Fruit fly (Drosophila melanogaster): Measurements from ENCODE around the gene Brd.

The Brd gene

DNA sequence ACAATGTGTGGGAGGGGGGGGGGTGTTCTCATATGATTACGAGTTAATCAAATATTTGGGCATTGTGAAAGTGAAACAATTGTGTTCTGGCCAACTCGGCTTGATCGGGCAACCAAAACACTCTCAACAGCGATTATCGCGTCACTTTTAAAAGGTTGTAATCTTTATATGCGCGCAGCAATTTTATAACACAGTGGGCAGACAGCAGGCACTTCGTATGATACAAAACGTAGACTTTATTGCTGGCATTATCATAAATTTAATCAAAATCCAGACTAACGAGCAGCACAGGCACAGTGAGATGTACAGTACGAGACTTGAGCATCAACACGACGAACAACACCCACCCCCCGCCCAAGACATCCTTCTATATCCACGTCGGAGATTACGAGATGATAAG lies 20.3 kb downstream of the Brd start:
- TF ChIP-seq psq (optimal IDR thresholded peaks at IDR 0.05), result no peak
- TF ChIP-seq insv (optimal IDR thresholded peaks at IDR 0.05), result no peak
- no peak for TF ChIP-seq h (optimal IDR thresholded peaks at IDR 0.05)
- no peak for TF ChIP-seq ttk (optimal IDR thresholded peaks at IDR 0.05)
- no peak for TF ChIP-seq Myc (optimal IDR thresholded peaks at IDR 0.05)
- TF ChIP-seq Sin3A (optimal IDR thresholded peaks at IDR 0.05), result no peak

DNA sequence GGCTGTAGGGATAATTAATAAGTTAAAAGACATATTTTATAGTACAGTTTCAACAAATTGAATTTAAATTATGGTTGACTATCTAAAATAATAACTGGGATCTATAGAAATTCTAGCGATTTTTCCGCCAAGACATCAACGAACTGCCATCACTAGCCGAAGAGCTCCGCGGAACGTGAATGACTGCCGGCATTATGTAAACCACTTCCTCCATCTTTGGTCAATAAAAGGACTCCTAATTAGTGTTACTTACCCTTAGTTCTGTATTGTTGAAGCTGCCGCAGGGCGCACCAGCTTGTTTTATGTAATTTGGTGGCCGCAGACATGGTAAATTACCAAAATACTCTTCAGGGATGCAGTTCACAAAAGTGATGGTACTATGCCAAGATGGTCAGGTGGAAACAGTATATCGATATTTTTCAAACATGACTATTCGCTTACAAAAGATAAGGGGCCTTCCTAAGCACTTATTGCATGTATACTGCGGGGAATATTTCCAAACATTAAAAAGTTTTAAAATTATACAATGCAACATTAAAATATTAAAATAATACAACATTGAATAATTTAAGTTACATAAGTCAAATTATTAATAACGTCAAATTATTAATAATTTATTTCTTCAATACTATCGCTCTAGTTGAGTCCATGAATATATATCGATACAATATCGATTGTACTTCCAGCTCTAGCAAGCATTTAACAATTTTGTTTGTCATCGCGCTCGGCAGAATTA lies 27.0 kb downstream of the Brd start, which contains the start of the genes mRpL39 and Prosbeta2:
TSS of gene mRpL39 (minus strand) at position 383 of the 736 bp plus-strand sequence.
TSS of gene Prosbeta2 (plus strand) at position 668 of the 736 bp plus-strand sequence.
- TF ChIP-seq psq (optimal IDR thresholded peaks at IDR 0.05), result no peak
- TF ChIP-seq Myc (optimal IDR thresholded peaks at IDR 0.05), result no peak
- no peak for TF ChIP-seq insv (optimal IDR thresholded peaks at IDR 0.05)
- TF ChIP-seq h (optimal IDR thresholded peaks at IDR 0.05), result no peak
- TF ChIP-seq Sin3A (optimal IDR thresholded peaks at IDR 0.05), result no peak
- TF ChIP-seq ttk (optimal IDR thresholded peaks at IDR 0.05), result no peak

DNA sequence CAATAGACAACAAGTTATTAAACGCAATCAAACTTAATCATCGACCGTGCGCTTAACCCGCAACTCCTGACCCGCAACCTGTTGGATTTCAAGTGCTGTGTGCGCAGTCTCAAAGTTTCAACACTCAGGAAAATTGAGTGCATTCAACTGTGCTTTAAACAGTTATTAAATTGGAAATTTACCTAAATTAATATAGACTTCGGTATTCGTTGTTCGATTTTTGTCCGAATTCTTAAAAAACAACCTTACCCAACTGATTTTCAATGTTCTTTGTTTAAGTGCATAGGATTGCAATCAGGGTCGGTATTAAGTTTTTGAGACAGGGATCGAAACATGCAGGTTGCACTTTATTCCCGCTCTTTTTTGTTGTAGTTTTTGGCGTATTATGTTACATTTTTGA lies 32.6 kb downstream of the Brd start:
- TF ChIP-seq Sin3A (optimal IDR thresholded peaks at IDR 0.05) (no peak), h (optimal IDR thresholded peaks at IDR 0.05) (no peak)

DNA sequence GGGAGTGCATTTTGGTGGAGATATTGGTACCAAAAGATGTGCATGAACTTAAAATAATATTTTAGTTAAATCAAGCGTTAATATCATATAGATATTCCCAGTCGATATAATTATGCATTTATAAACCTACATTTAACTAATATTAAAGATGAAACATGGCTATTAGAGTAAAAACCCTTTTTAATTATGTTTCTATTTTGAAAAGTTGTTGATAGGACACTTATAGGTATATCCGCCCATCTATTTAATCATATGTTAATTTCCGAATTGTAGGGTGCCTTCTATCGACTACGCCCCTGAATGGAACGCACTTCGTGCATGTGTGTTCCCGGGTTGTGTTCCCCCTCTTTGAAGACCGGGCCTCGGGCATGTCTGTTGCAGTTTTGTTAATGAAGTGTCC lies 33.3 kb downstream of the Brd start:
- TF ChIP-seq h (optimal IDR thresholded peaks at IDR 0.05) (no peak), Sin3A (optimal IDR thresholded peaks at IDR 0.05) (no peak), psq (optimal IDR thresholded peaks at IDR 0.05) (no peak), insv (optimal IDR thresholded peaks at IDR 0.05) (no peak)

DNA sequence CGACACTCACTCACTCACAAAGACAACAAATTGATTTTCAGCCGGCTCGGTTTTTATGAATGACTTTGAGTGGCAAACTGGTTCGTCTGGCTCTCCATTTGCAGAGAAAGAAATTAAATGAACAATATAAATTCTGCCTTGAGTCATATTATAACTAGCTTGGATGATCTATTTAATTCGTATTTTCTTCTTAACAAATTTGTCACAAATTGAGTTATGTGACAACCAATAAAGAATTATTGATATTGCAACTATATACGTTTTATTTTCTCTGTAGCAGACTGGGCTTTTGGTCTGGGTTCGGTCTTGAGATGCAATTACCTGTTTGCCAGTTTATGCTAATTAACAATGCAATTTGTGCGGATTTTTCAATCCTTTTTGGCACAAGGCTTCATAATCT lies 34.4 kb downstream of the Brd start:
- TF ChIP-seq h (optimal IDR thresholded peaks at IDR 0.05), result no peak
- TF ChIP-seq ttk (optimal IDR thresholded peaks at IDR 0.05), result no peak
- no peak for TF ChIP-seq psq (optimal IDR thresholded peaks at IDR 0.05)
- TF ChIP-seq Myc (optimal IDR thresholded peaks at IDR 0.05), result no peak
- TF ChIP-seq Sin3A (optimal IDR thresholded peaks at IDR 0.05), result no peak
- no peak for TF ChIP-seq insv (optimal IDR thresholded peaks at IDR 0.05)

DNA sequence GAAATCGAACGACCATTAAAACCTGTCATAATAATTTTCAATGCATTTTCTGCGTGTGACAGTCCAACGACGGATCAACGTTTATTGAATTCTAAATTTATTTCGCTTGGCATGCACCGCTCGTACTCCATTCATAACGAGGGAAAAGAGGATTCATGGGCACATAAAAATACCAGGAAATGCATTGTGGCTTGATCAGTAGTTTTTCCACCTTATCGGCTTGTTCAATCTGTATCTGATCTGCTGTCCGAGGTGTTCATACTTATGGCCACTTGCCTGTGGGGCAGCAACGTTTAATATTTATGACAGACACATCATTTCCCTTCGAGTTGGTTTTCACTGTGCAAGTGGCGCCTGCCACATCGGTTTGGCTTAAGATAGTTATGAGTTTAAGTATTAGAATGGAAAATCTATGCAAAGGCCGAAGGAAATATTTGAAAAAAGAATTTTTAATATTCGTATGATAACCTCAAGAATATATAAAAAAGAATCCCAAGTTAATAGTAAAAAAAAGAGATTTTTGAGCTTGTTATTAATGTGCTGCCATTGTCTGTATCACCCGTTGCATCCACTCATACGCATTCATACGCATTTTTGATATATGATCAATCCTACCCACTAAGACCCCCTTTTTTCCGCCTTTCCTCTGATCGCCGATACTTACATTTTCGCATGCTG lies 34.9 kb downstream of the Brd start:
- TF ChIP-seq insv (optimal IDR thresholded peaks at IDR 0.05) (no peak), psq (optimal IDR thresholded peaks at IDR 0.05) (no peak), ttk (optimal IDR thresholded peaks at IDR 0.05) (no peak), h (optimal IDR thresholded peaks at IDR 0.05) (no peak), Sin3A (optimal IDR thresholded peaks at IDR 0.05) (no peak), Myc (optimal IDR thresholded peaks at IDR 0.05) (no peak)

DNA sequence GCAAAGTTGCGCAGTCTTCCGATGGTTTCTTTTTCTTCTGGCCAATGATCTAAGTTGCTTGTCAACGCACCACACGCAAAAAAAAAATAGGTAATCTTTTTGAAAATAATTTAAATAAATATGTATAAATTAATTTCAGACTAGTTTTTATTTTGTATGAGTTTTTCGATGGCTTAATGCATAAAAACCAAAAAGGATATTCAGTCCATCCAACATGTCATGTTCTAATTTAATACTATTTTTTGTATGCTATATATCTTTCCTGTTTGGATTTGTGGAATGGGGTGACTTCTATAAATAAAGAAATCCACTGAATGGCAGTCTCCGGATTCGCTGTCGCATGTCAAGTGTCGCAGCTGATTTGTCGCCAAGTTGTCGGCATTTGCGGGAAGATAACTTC lies 37.2 kb downstream of the Brd start:
- no peak for TF ChIP-seq Myc (optimal IDR thresholded peaks at IDR 0.05)
- no peak for TF ChIP-seq Sin3A (optimal IDR thresholded peaks at IDR 0.05)
- TF ChIP-seq h (optimal IDR thresholded peaks at IDR 0.05), result no peak
- no peak for TF ChIP-seq psq (optimal IDR thresholded peaks at IDR 0.05)
- TF ChIP-seq insv (optimal IDR thresholded peaks at IDR 0.05), result no peak
- TF ChIP-seq ttk (optimal IDR thresholded peaks at IDR 0.05), result no peak

DNA sequence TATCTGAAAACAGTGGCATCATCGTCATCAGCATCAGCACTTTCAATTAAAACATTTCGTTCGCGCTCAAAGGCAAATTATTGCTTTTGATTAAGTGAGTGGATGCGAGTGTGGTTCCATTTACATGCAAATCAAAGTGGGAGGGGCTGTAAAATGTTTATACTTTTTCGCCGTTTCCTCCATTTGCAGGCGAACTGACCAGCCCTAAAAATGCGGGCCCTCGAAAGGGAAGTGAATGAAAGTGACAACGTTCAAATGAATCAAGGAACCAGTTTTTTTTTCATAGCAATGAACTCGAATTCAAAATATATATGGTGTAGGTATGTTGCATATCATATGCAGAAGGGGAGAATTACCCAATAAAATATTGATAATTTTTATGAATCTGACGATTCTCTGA lies 38.1 kb downstream of the Brd start:
- TF ChIP-seq Sin3A (optimal IDR thresholded peaks at IDR 0.05) (no peak), insv (optimal IDR thresholded peaks at IDR 0.05) (no peak), ttk (optimal IDR thresholded peaks at IDR 0.05) (no peak), Myc (optimal IDR thresholded peaks at IDR 0.05) (no peak), h (optimal IDR thresholded peaks at IDR 0.05) (no peak), psq (optimal IDR thresholded peaks at IDR 0.05) (no peak)

DNA sequence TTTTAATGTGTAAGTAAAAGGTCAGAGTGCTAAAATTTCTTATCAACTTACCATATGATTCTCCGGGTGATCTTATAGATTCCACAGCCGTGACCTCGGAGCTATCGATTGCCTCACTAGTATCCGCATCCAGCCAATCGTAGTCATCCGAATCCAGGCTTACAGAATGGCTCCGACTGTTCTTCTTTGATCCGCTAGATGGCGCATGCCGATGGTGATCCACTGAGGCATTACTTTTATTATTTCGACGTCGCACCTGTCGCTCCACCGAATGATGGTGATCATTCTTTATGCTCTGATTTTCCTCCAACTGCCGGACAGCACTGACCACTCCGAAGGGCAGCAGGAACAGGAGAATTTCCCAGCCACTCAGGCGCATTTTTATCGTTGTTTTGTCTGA lies 38.7 kb downstream of the Brd start:
- TF ChIP-seq ttk (optimal IDR thresholded peaks at IDR 0.05), result no peak
- no peak for TF ChIP-seq psq (optimal IDR thresholded peaks at IDR 0.05)
- no peak for TF ChIP-seq h (optimal IDR thresholded peaks at IDR 0.05)
- TF ChIP-seq insv (optimal IDR thresholded peaks at IDR 0.05), result no peak
- no peak for TF ChIP-seq Sin3A (optimal IDR thresholded peaks at IDR 0.05)
- no peak for TF ChIP-seq Myc (optimal IDR thresholded peaks at IDR 0.05)

DNA sequence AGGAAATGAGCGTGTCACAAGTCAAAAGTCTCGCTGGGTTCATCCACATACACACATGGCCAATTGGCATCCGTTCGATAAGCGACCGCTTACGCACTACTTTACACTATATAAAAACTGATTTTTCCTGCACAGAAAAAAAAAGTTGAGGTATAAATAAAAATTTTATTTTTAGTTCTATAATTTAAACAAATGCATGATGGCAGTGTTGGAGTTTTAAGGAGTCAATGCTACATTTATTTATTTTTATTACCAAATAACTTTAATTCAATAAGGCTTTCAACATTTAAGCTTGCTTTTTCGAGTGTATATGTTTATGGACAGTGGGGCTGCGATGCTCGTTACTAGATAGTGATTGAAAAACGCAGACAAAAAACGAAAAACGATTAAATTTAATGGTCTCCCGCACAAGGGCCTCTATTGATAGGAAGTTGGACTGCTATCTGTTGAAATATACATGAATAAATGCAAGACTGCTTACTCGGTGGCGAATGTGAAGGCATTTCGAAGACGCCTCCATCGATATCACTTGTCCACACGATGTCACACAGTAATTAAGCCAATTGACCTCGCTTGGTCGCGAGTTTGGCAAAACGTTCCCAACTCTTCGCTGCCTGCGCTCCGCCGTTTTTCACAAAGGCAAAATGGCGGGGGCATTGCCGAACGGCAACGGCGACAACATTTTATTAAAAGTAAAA lies 39.3 kb downstream of the Brd start:
- no peak for TF ChIP-seq insv (optimal IDR thresholded peaks at IDR 0.05)
- TF ChIP-seq ttk (optimal IDR thresholded peaks at IDR 0.05), result no peak
- TF ChIP-seq h (optimal IDR thresholded peaks at IDR 0.05), result no peak
- TF ChIP-seq Sin3A (optimal IDR thresholded peaks at IDR 0.05), result no peak
- TF ChIP-seq Myc (optimal IDR thresholded peaks at IDR 0.05), result no peak
- no peak for TF ChIP-seq psq (optimal IDR thresholded peaks at IDR 0.05)

DNA sequence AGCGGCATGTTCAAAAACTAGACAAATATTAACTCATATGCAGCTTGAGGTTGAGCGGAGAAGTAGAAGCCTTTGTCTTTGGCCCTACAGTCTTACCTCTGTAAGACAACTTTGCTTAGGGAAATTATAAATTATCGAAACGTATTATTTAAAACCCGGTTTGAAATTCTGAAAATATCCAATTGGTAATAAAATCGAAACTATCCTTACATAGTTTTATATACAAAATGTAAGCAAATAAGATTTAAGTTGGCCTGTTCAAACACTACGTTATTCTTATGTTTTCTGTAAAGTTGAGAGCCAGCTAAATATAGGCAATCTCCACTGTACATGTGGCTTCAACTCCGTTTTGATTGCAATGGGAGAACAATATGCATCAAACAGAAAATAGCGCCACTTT lies 40.8 kb downstream of the Brd start:
- TF ChIP-seq psq (optimal IDR thresholded peaks at IDR 0.05), result no peak
- TF ChIP-seq h (optimal IDR thresholded peaks at IDR 0.05), result no peak
- no peak for TF ChIP-seq ttk (optimal IDR thresholded peaks at IDR 0.05)

DNA sequence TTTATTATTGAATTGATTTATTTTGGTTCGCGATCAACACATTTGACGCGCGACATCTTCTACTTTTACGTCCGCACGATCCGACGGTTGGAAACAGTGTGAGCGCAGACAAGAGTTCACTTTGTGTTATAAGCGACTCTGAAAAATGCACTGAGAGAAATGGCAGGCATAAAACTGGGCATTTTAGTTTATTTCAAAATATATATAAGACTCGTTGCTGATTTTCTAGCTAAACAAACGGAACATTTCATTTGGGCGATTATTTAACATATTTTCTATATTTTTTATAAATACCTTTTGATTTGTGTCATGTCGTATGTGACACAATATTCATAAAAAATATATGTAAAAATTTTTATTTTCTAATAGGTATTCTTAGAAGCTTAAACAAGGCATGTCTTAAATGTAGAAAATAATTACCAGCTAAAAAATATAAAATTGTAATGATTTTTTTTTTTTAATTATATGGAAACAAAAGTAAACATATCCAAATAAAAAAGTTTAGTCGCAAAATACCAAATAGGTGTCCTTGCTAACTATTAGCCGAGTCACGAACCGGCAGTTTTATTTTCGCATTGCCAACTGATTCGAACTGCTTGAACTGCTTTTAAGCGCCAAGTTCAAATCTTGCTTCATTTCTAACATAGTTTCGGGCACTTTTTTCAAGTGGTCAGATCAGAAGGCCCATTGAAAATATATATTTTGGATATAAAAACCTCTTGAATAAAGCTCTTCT lies 41.7 kb downstream of the Brd start, which contains the start of gene Reck:
TSS of gene Reck (minus strand) at position 106 of the 736 bp plus-strand sequence.
- TF ChIP-seq Myc (optimal IDR thresholded peaks at IDR 0.05), result no peak
- TF ChIP-seq insv (optimal IDR thresholded peaks at IDR 0.05), result no peak
- no peak for TF ChIP-seq h (optimal IDR thresholded peaks at IDR 0.05)
- no peak for TF ChIP-seq ttk (optimal IDR thresholded peaks at IDR 0.05)
- TF ChIP-seq psq (optimal IDR thresholded peaks at IDR 0.05), result no peak
- no peak for TF ChIP-seq Sin3A (optimal IDR thresholded peaks at IDR 0.05)

All from Kc167 (cell line).